Fruit fly (Drosophila melanogaster) whole organism, adult: Measurements from ENCODE around the gene CG12116.

Experiments used
- Hr96 ChIP-seq: fragments of 200-800 bp; sonication (Bioruptor generic); optimal IDR thresholded peaks from 2 replicates; lab custom pipeline; 2016; ENCODE audit warnings: missing biosample characterization, missing genetic modification characterization
- pad ChIP-seq: fragments of 200-800 bp; sonication (Bioruptor generic); optimal IDR thresholded peaks from 3 replicates; lab custom pipeline; 2017; ENCODE audit warnings: missing biosample characterization, missing genetic modification characterization, mild to moderate bottlenecking, moderate library complexity, missing genetic modification reagents

DNA sequence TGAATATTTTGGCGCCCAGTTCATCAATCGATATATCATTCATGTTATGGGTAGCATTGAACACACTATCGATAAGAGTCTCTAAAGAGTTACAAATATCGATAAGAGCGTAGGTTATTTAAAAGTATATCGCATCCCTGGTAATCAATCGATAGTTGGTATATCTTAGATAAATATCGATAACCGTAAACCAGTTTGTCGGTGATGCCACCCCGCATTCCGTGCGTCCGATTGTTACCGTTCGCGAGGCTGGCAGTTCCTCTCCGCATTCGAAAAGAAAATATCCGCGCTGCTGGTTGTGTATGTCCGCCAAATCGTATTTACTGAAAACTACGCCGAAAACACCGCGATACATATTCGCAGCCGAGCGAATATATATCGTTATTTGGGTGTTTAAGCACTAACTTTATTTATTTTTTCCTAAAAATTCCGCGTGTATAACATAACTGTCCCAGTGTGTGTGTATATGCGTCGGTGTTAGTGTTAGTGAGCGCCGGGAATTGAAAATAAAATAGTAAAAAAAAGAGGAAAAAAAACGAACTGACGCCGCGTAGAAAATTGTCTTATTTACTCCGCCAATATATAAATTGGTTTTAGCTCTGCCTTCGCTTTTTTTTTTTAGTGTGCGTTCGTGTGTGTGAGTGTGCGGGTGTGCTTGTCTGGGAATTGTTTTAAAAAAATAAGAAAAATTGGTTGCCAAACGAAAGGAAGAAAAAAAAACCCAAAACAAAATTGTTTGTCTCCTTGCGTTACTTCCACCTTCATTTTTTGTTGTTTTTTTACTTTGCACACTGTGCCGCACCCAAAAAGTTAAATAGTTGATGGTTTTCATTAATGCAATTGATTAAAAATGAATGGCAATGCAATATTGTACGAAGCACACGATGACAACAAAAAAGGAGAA lies 48.6 kb upstream of the CG12116 start, which contains the start of gene Nrg:
- TF ChIP-seq Hr96 (GFP tag; lab: Kevin White, UChicago) (no peak), pad (peak; percentile 39)
